Fruit fly (Drosophila melanogaster) S2 (cell line): ENCODE data around the gene abd-A.

Experiments used
- CG8478 ChIP-seq: fragments of >200 bp; optimal IDR thresholded peaks from 2 replicates; lab custom pipeline; 2018
- CTCF ChIP-seq, 2 experiments: fragments of >200 bp; optimal IDR thresholded peaks; 2 replicates each; lab custom pipeline; 2018

- TF ChIP-seq CG8478, result no peak
- no peak for TF ChIP-seq CTCF (optimal IDR thresholded peaks at IDR 0.05; lab: Kevin White, UChicago)
Measured at dm6 chr3R:16800994-16801393, 28.9 kb downstream of the abd-A start.
